Worm (Caenorhabditis elegans): ENCODE results near the gene sax-2.

The sax-2 gene

DNA sequence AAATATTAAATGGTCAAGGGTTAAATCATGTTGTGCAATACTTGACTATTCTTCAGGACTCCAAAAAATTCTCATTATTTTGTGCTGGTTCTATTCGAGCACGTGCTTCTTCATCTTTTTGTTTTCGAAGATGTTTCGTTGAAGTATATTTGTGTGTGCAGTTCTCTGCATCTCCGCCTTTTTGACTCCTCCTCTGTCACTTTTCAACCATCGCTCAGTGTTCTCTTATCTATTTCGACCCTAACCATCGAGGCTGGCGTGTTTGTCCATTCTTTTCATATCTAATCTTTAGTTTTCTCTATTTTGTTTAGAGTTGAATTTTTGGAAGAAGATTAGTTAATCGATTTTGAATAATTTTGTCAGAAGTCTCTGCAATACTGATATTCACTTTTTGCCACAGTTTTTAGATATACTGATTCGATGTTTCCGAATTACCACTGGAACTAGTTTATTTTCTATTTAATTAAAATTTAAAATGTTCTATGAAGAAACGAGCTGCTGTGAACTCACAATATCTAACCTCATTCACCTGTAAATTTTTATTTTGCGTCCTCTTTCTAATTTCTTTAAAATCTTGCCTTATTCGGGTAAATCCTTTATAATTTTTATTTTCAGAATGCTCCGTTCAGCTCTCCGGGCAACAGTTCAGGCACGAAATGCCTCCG, 32.2 kb upstream of the sax-2 start, which contains the start of gene alh-1 (continued):
- TF ChIP-seq mdl-1 (tag; optimal IDR thresholded peaks at IDR 0.05) = peak in 1 of 2 experiments; percentile 57
- peak in 1 of 2 experiments; percentile 4 for TF ChIP-seq lsy-2 (tag; optimal IDR thresholded peaks at IDR 0.05)
- peak; percentile 43 for TF ChIP-seq nhr-71 (tag; optimal IDR thresholded peaks at IDR 0.05)
- no peak for TF ChIP-seq ets-5 (GFP tag; IDR thresholded peaks at IDR 0.05)
- TF ChIP-seq nhr-237 (tag; optimal IDR thresholded peaks at IDR 0.05) = no peak
- no peak for TF ChIP-seq sup-37 (GFP tag; optimal IDR thresholded peaks at IDR 0.05)
- TF ChIP-seq ceh-8 (GFP tag; optimal IDR thresholded peaks at IDR 0.05) = no peak
- no peak for TF ChIP-seq tlp-1 (tag; optimal IDR thresholded peaks at IDR 0.05)
- no peak for TF ChIP-seq nhr-84 (tag; optimal IDR thresholded peaks at IDR 0.05)
- no peak for TF ChIP-seq pax-3 (tag; optimal IDR thresholded peaks at IDR 0.05)
- no peak for TF ChIP-seq grh-1 (GFP tag; IDR thresholded peaks at IDR 0.05)
- TF ChIP-seq fkh-10 (GFP tag; optimal IDR thresholded peaks at IDR 0.05) = no peak
- no peak for TF ChIP-seq lin-15B (tag; optimal IDR thresholded peaks at IDR 0.05)
- no peak for TF ChIP-seq lir-3 (tag; optimal IDR thresholded peaks at IDR 0.05; ENCODE audit: poor library complexity)
- TF ChIP-seq sptf-1 (tag; optimal IDR thresholded peaks at IDR 0.05) = no peak
- TF ChIP-seq egl-27 (tag; optimal IDR thresholded peaks at IDR 0.05) = no peak
- no peak for TF ChIP-seq unc-30 (tag; optimal IDR thresholded peaks at IDR 0.05)
- TF ChIP-seq unc-130 (tag; optimal IDR thresholded peaks at IDR 0.05) = no peak
- no peak for TF ChIP-seq ceh-88 (GFP tag; IDR thresholded peaks at IDR 0.05)
- TF ChIP-seq sox-4 (tag; optimal IDR thresholded peaks at IDR 0.05) = no peak
- TF ChIP-seq ceh-82 (tag; optimal IDR thresholded peaks at IDR 0.05) = no peak
- TF ChIP-seq ceh-90 (tag; optimal IDR thresholded peaks at IDR 0.05) = no peak
- peak; percentile 35 for TF ChIP-seq snu-23 (GFP tag; optimal IDR thresholded peaks at IDR 0.05)
- TF ChIP-seq aly-2 (tag; optimal IDR thresholded peaks at IDR 0.05) = no peak
- no peak for TF ChIP-seq hlh-4 (tag; optimal IDR thresholded peaks at IDR 0.05)
- no peak for TF ChIP-seq aha-1 (tag; optimal IDR thresholded peaks at IDR 0.05)
- peak; percentile 39 for TF ChIP-seq blmp-1 (tag; optimal IDR thresholded peaks at IDR 0.05)
- no peak for TF ChIP-seq fkh-4 (tag; optimal IDR thresholded peaks at IDR 0.05; ENCODE audit: borderline replicate concordance)
- TF ChIP-seq nhr-12 (tag; optimal IDR thresholded peaks at IDR 0.05) = no peak
- TF ChIP-seq lin-13 (GFP tag; optimal IDR thresholded peaks at IDR 0.05) = no peak
- no peak for TF ChIP-seq nhr-11 (tag; optimal IDR thresholded peaks at IDR 0.05)
- no peak for TF ChIP-seq unc-86 (tag; optimal IDR thresholded peaks at IDR 0.05)
- no peak for TF ChIP-seq vab-15 (tag; optimal IDR thresholded peaks at IDR 0.05)
- no peak for TF ChIP-seq xbp-1 (tag; optimal IDR thresholded peaks at IDR 0.05)
- TF ChIP-seq pqm-1 (tag; optimal IDR thresholded peaks at IDR 0.05) = no peak
- no peak for TF ChIP-seq elt-3 (tag; optimal IDR thresholded peaks at IDR 0.05)
- no peak for TF ChIP-seq mef-2 (tag; optimal IDR thresholded peaks at IDR 0.05)
- TF ChIP-seq nhr-85 (tag) = peak; percentile 57
- TF ChIP-seq nhr-28 (tag; optimal IDR thresholded peaks at IDR 0.05) = no peak
- TF ChIP-seq efl-3 (GFP tag; optimal IDR thresholded peaks at IDR 0.05) = no peak
- no peak for TF ChIP-seq F16B12.6 (tag; optimal IDR thresholded peaks at IDR 0.05)
- no peak for TF ChIP-seq alr-1 (tag; optimal IDR thresholded peaks at IDR 0.05; ENCODE audit: borderline replicate concordance)
- TF ChIP-seq nhr-77 (tag; optimal IDR thresholded peaks at IDR 0.05) = peak; percentile 2
- no peak for TF ChIP-seq ama-1 (optimal IDR thresholded peaks at IDR 0.05)
- no peak for TF ChIP-seq skn-1 (tag; optimal IDR thresholded peaks at IDR 0.05)
- TF ChIP-seq dpl-1 (GFP tag; optimal IDR thresholded peaks at IDR 0.05) = no peak
- no peak for TF ChIP-seq egl-13 (tag; optimal IDR thresholded peaks at IDR 0.05)
- no peak for TF ChIP-seq jun-1 (tag; optimal IDR thresholded peaks at IDR 0.05)
- TF ChIP-seq elt-2 (tag; optimal IDR thresholded peaks at IDR 0.05) = peak; percentile 48
- TF ChIP-seq zip-4 (GFP tag; optimal IDR thresholded peaks at IDR 0.05) = no peak
- no peak for TF ChIP-seq isw-1 (GFP tag; IDR thresholded peaks at IDR 0.05)
- no peak for TF ChIP-seq fkh-8 (tag; optimal IDR thresholded peaks at IDR 0.05)
- no peak for TF ChIP-seq unc-62 (GFP tag; optimal IDR thresholded peaks at IDR 0.05)

All from whole organism, L1 larva.